Worm (Caenorhabditis elegans) whole organism, late embryonic: ENCODE measurements around the gene F25E2.2.

Source experiments
- C08G9.2 ChIP-seq: sonication (generic microtip); optimal IDR thresholded peaks from 2 replicates; lab custom pipeline; 2016; ENCODE audit warnings: mild to moderate bottlenecking, missing genetic modification characterization, moderate library complexity, missing compliant biosample characterization
- C38D4.7 ChIP-seq: fragments of 200-800 bp; sonication (Bioruptor generic); optimal IDR thresholded peaks from 2 replicates; lab custom pipeline; 2018; ENCODE audit warnings: mild to moderate bottlenecking, missing genetic modification characterization, moderate library complexity, missing compliant biosample characterization
- K02D7.2 ChIP-seq: sonication (generic microtip); optimal IDR thresholded peaks from 2 replicates; lab custom pipeline; 2017; ENCODE audit warnings: mild to moderate bottlenecking, missing genetic modification characterization, missing compliant biosample characterization
- K09A11.1 ChIP-seq: sonication (generic microtip); optimal IDR thresholded peaks from 2 replicates; lab custom pipeline; 2017; ENCODE audit warnings: antibody characterized with exemption, mild to moderate bottlenecking, missing genetic modification characterization, missing compliant biosample characterization; ENCODE audit not compliant: insufficient read depth
- T23F11.4 ChIP-seq: fragments of 200-800 bp; sonication (Bioruptor generic); optimal IDR thresholded peaks from 2 replicates; lab custom pipeline; 2018; ENCODE audit warnings: mild to moderate bottlenecking, missing genetic modification characterization, missing compliant biosample characterization
- ahr-1 ChIP-seq: sonication (generic microtip); optimal IDR thresholded peaks from 2 replicates; lab custom pipeline; 2016; ENCODE audit warnings: missing genetic modification characterization, missing compliant biosample characterization
- ama-1 ChIP-seq: fragments of 150-350 bp; optimal IDR thresholded peaks from 2 replicates; lab custom pipeline; 2014
- ceh-14 ChIP-seq: sonication (generic microtip); optimal IDR thresholded peaks from 2 replicates; lab custom pipeline; 2016; ENCODE audit warnings: missing genotype, missing genetic modification characterization, missing compliant biosample characterization
- ceh-18 ChIP-seq: sonication (generic microtip); optimal IDR thresholded peaks from 2 replicates; lab custom pipeline; 2016; ENCODE audit warnings: missing genetic modification characterization, missing compliant biosample characterization
- ceh-19 ChIP-seq: fragments of 200-800 bp; sonication (Bioruptor generic); optimal IDR thresholded peaks from 2 replicates; lab custom pipeline; 2018; ENCODE audit warnings: mild to moderate bottlenecking, missing genetic modification characterization, missing compliant biosample characterization
- ceh-24 ChIP-seq: sonication (generic microtip); optimal IDR thresholded peaks from 2 replicates; lab custom pipeline; 2016; ENCODE audit warnings: mild to moderate bottlenecking, missing genetic modification characterization, missing compliant biosample characterization
- ceh-30 ChIP-seq: fragments of 150-350 bp; optimal IDR thresholded peaks from 2 replicates; lab custom pipeline; 2014; ENCODE audit warnings: missing biosample characterization, missing genetic modification characterization
- ceh-31 ChIP-seq: sonication (generic microtip); optimal IDR thresholded peaks from 2 replicates; lab custom pipeline; 2016; ENCODE audit warnings: missing genetic modification characterization, missing compliant biosample characterization
- ceh-34 ChIP-seq: sonication (generic microtip); optimal IDR thresholded peaks from 2 replicates; lab custom pipeline; 2016; ENCODE audit warnings: mild to moderate bottlenecking, missing genetic modification characterization, missing compliant biosample characterization
- ceh-45 ChIP-seq: fragments of 200-800 bp; sonication (Bioruptor generic); IDR thresholded peaks from 2 replicates; pipeline ENCODE4 v1.3.6; 2022; ENCODE audit warnings: missing genetic modification reagents, missing genetic modification characterization, missing compliant biosample characterization
- ceh-48 ChIP-seq: sonication (generic microtip); optimal IDR thresholded peaks from 2 replicates; lab custom pipeline; 2016; ENCODE audit warnings: missing genetic modification characterization, inconsistent platforms, missing compliant biosample characterization
- ceh-6 ChIP-seq: fragments of 200-800 bp; sonication (Bioruptor generic); optimal IDR thresholded peaks from 2 replicates; lab custom pipeline; 2018; ENCODE audit warnings: mild to moderate bottlenecking, missing genetic modification characterization, missing compliant biosample characterization
- dmd-4 ChIP-seq: sonication (generic microtip); optimal IDR thresholded peaks from 2 replicates; lab custom pipeline; 2016; ENCODE audit warnings: borderline replicate concordance, missing genetic modification characterization, missing compliant biosample characterization
- elt-2 ChIP-seq: sonication (generic microtip); optimal IDR thresholded peaks from 2 replicates; lab custom pipeline; 2016; ENCODE audit warnings: missing genetic modification reagents, missing genetic modification characterization, missing compliant biosample characterization
- elt-4 ChIP-seq: sonication (generic microtip); optimal IDR thresholded peaks from 2 replicates; lab custom pipeline; 2016; ENCODE audit warnings: missing genetic modification characterization, missing compliant biosample characterization
- ets-4 ChIP-seq: sonication (generic microtip); optimal IDR thresholded peaks from 2 replicates; lab custom pipeline; 2016; ENCODE audit warnings: missing genetic modification characterization, missing compliant biosample characterization
- eyg-1 ChIP-seq: sonication (generic microtip); optimal IDR thresholded peaks from 2 replicates; lab custom pipeline; 2016; ENCODE audit warnings: missing genotype, missing genetic modification characterization, missing compliant biosample characterization
- gmeb-2 ChIP-seq: sonication (generic microtip); optimal IDR thresholded peaks from 2 replicates; lab custom pipeline; 2016; ENCODE audit warnings: missing genetic modification characterization, inconsistent platforms, missing compliant biosample characterization
- hlh-13 ChIP-seq: fragments of 200-800 bp; sonication (Bioruptor generic); optimal IDR thresholded peaks from 2 replicates; lab custom pipeline; 2018; ENCODE audit warnings: mild to moderate bottlenecking, missing genetic modification characterization, missing compliant biosample characterization
- hlh-15 ChIP-seq: sonication (generic microtip); optimal IDR thresholded peaks from 2 replicates; lab custom pipeline; 2016; ENCODE audit warnings: missing genetic modification characterization, missing compliant biosample characterization
- hlh-6 ChIP-seq: sonication (generic microtip); optimal IDR thresholded peaks from 2 replicates; lab custom pipeline; 2016; ENCODE audit warnings: missing genotype, missing genetic modification characterization, missing compliant biosample characterization
- hlh-8 ChIP-seq: sonication (generic microtip); optimal IDR thresholded peaks from 2 replicates; lab custom pipeline; 2016; ENCODE audit warnings: missing genotype, missing genetic modification characterization, missing compliant biosample characterization
- lim-6 ChIP-seq: sonication (generic microtip); optimal IDR thresholded peaks from 2 replicates; lab custom pipeline; 2016; ENCODE audit warnings: missing genetic modification characterization, missing compliant biosample characterization
- lin-11 ChIP-seq: fragments of 200-800 bp; sonication (Bioruptor generic); optimal IDR thresholded peaks from 2 replicates; lab custom pipeline; 2018; ENCODE audit warnings: mild to moderate bottlenecking, missing genetic modification characterization, missing compliant biosample characterization
- nhr-11 ChIP-seq: fragments of 150-350 bp; optimal IDR thresholded peaks from 2 replicates; lab custom pipeline; 2014; ENCODE audit warnings: missing biosample characterization, missing genetic modification characterization
- npax-4 ChIP-seq: sonication (generic microtip); optimal IDR thresholded peaks from 2 replicates; lab custom pipeline; 2016; ENCODE audit warnings: missing genetic modification characterization, missing compliant biosample characterization
- odd-2 ChIP-seq: sonication (generic microtip); optimal IDR thresholded peaks from 2 replicates; lab custom pipeline; 2017; ENCODE audit warnings: antibody characterized with exemption, mild to moderate bottlenecking, missing genetic modification characterization, missing compliant biosample characterization
- pat-9 ChIP-seq: fragments of 200-800 bp; sonication (Bioruptor generic); optimal IDR thresholded peaks from 2 replicates; lab custom pipeline; 2018; ENCODE audit warnings: mild to moderate bottlenecking, missing genetic modification characterization, moderate library complexity, missing compliant biosample characterization
- pax-1 ChIP-seq: fragments of 150-350 bp; optimal IDR thresholded peaks from 2 replicates; lab custom pipeline; 2014; ENCODE audit warnings: missing biosample characterization, missing genetic modification characterization
- pha-2 ChIP-seq: sonication (generic microtip); optimal IDR thresholded peaks from 2 replicates; lab custom pipeline; 2017; ENCODE audit warnings: mild to moderate bottlenecking, missing genetic modification characterization, missing compliant biosample characterization
- pros-1 ChIP-seq: fragments of 150-350 bp; optimal IDR thresholded peaks from 2 replicates; lab custom pipeline; 2014; ENCODE audit warnings: missing biosample characterization, missing genetic modification reagents, missing genetic modification characterization
- ref-2 ChIP-seq: sonication (generic microtip); optimal IDR thresholded peaks from 2 replicates; lab custom pipeline; 2016; ENCODE audit warnings: missing genetic modification characterization, missing compliant biosample characterization
- sox-2 ChIP-seq: fragments of 200-800 bp; sonication (Bioruptor generic); IDR thresholded peaks from 2 replicates; pipeline ENCODE4 v1.3.6; 2022; ENCODE audit warnings: missing genetic modification reagents, missing genetic modification characterization, missing compliant biosample characterization
- sox-4 ChIP-seq: sonication (generic microtip); optimal IDR thresholded peaks from 2 replicates; lab custom pipeline; 2017; ENCODE audit warnings: mild to moderate bottlenecking, missing genetic modification characterization, inconsistent platforms, missing compliant biosample characterization
- syd-9 ChIP-seq: sonication (generic microtip); optimal IDR thresholded peaks from 2 replicates; lab custom pipeline; 2016; ENCODE audit warnings: mild to moderate bottlenecking, missing genetic modification characterization, moderate library complexity, missing compliant biosample characterization
- tbx-2 ChIP-seq: sonication (generic microtip); optimal IDR thresholded peaks from 2 replicates; lab custom pipeline; 2016; ENCODE audit warnings: missing genetic modification characterization, missing compliant biosample characterization
- tbx-7 ChIP-seq: sonication (generic microtip); optimal IDR thresholded peaks from 2 replicates; lab custom pipeline; 2016; ENCODE audit warnings: missing genotype, missing genetic modification characterization, missing compliant biosample characterization
- ttx-3 ChIP-seq: sonication (generic microtip); optimal IDR thresholded peaks from 2 replicates; lab custom pipeline; 2016; ENCODE audit warnings: missing genetic modification reagents, missing genetic modification characterization, missing compliant biosample characterization
- unc-3 ChIP-seq, 2 experiments: fragments of 200-800 bp in 1 of 2; sonication (Bioruptor generic) in 1 of 2; sonication (generic microtip) in 1 of 2; conservative IDR thresholded peaks in 1 of 2; optimal IDR thresholded peaks in 1 of 2; 2 replicates each; pipeline versions ENCODE4 v1.3.6 to Lab custom; 2016 to 2022; ENCODE audit warnings: missing compliant biosample characterization in 2 of 2, missing genetic modification characterization in 2 of 2, missing genetic modification reagents in 1 of 2
- unc-55 ChIP-seq: sonication (generic microtip); optimal IDR thresholded peaks from 2 replicates; lab custom pipeline; 2017; ENCODE audit warnings: missing biosample characterization, missing genetic modification reagents, missing genetic modification characterization
- zip-5 ChIP-seq: sonication (generic microtip); optimal IDR thresholded peaks from 2 replicates; lab custom pipeline; 2016; ENCODE audit warnings: missing genetic modification characterization, missing compliant biosample characterization

Gene F25E2.2

ce11 chrX:815929-816328, 5.3 kb upstream of the F25E2.2 start, which contains the start of gene ifd-2:
TSS of gene ifd-2 (minus strand) at chrX:815929.
- TF ChIP-seq elt-2 (tag; lab: Kevin White, UChicago), result peak; percentile 78
- TF ChIP-seq ref-2, result no peak

- TF ChIP-seq hlh-8 (tag; lab: Kevin White, UChicago) (no peak), sox-2 (GFP tag; lab: Robert Waterston, UW) (no peak), ceh-24 (tag; lab: Kevin White, UChicago) (no peak), hlh-15 (tag; lab: Kevin White, UChicago) (no peak), pax-1 (tag; lab: Kevin White, UChicago) (no peak), tbx-2 (tag; lab: Kevin White, UChicago) (no peak), ceh-45 (GFP tag; lab: Robert Waterston, UW) (no peak), sox-4 (tag; lab: Kevin White, UChicago) (no peak), ceh-19 (GFP tag; lab: Kevin White, UChicago) (no peak), ceh-34 (tag; lab: Kevin White, UChicago) (no peak), ahr-1 (no peak), hlh-6 (no peak), K09A11.1 (tag; lab: Kevin White, UChicago) (no peak), ceh-18 (no peak), ceh-6 (no peak), ama-1 (lab: Kevin White, UChicago) (no peak), elt-2 (tag; lab: Kevin White, UChicago) (no peak), lim-6 (tag; lab: Kevin White, UChicago) (no peak), pat-9 (tag; lab: Kevin White, UChicago) (no peak)
Measured at ce11 chrX:813063-813462, 2.5 kb upstream of the F25E2.2 start, which contains the start of gene F25E2.3. TSS of gene F25E2.3 (minus strand) at chrX:813163.

ce11 chrX:812264-812663, 1.7 kb upstream of the F25E2.2 start:
- peak; percentile 7 for TF ChIP-seq unc-55 (GFP tag; lab: Kevin White, UChicago)
- no peak for TF ChIP-seq gmeb-2 (tag; lab: Kevin White, UChicago)
- no peak for TF ChIP-seq ceh-48 (tag; lab: Kevin White, UChicago)
- no peak for TF ChIP-seq C08G9.2 (tag; lab: Kevin White, UChicago)

- TF ChIP-seq eyg-1 (tag; lab: Kevin White, UChicago), result peak; percentile 75
- TF ChIP-seq hlh-6, result no peak
- no peak for TF ChIP-seq odd-2 (tag; lab: Kevin White, UChicago)
- peak; percentile 8 for TF ChIP-seq lin-11
- TF ChIP-seq nhr-11 (tag; lab: Kevin White, UChicago), result no peak
- TF ChIP-seq ttx-3 (tag; lab: Kevin White, UChicago), result peak; percentile 67
- TF ChIP-seq pha-2 (tag; lab: Kevin White, UChicago), result peak; percentile 64
- no peak for TF ChIP-seq npax-4
- peak; percentile 47 for TF ChIP-seq hlh-15 (tag; lab: Kevin White, UChicago)
- peak; percentile 66 for TF ChIP-seq ets-4 (tag; lab: Kevin White, UChicago)
- no peak for TF ChIP-seq elt-4 (tag; lab: Kevin White, UChicago)
- TF ChIP-seq pros-1, result peak; percentile 80
- peak; percentile 82 for TF ChIP-seq ceh-30 (tag; lab: Kevin White, UChicago)
- TF ChIP-seq unc-55 (GFP tag; lab: Kevin White, UChicago), result peak; percentile 55
- peak; percentile 19 for TF ChIP-seq T23F11.4 (GFP tag; lab: Kevin White, UChicago)
- TF ChIP-seq ceh-18, result peak; percentile 97
- peak; percentile 37 for TF ChIP-seq hlh-13 (GFP tag; lab: Kevin White, UChicago)
- no peak for TF ChIP-seq C38D4.7 (GFP tag; lab: Kevin White, UChicago)
- peak; percentile 66 for TF ChIP-seq unc-3 (GFP tag; conservative IDR thresholded peaks at IDR 0.05; lab: Robert Waterston, UW)
- peak; percentile 74 for TF ChIP-seq unc-3 (tag; optimal IDR thresholded peaks at IDR 0.05; lab: Kevin White, UChicago)
- TF ChIP-seq tbx-7 (tag; lab: Kevin White, UChicago), result peak; percentile 54
- TF ChIP-seq K02D7.2 (tag; lab: Kevin White, UChicago), result peak; percentile 17
- peak; percentile 71 for TF ChIP-seq ceh-14 (tag; lab: Kevin White, UChicago)
- peak; percentile 38 for TF ChIP-seq pat-9 (tag; lab: Kevin White, UChicago)
- peak; percentile 80 for TF ChIP-seq syd-9 (tag; lab: Kevin White, UChicago)
- peak; percentile 57 for TF ChIP-seq dmd-4 (tag; lab: Kevin White, UChicago)
- peak; percentile 96 for TF ChIP-seq ceh-31
- peak; percentile 96 for TF ChIP-seq pax-1 (tag; lab: Kevin White, UChicago)
- TF ChIP-seq zip-5 (tag; lab: Kevin White, UChicago), result peak; percentile 34
Measured at ce11 chrX:806515-806914, 4.1 kb downstream of the F25E2.2 start.
